Fruit fly (Drosophila melanogaster) whole organism, embryonic: ENCODE results near the gene CG18577.

Experiments
- B-H1 ChIP-seq: fragments of 200-800 bp; sonication (Bioruptor generic); IDR thresholded peaks from 3 replicates; pipeline ENCODE4 v1.3.6; 2022; ENCODE audit warnings: missing biosample characterization, missing genetic modification characterization
- Bdp1 ChIP-seq: fragments of 200-800 bp; sonication (Bioruptor generic); optimal IDR thresholded peaks from 3 replicates; lab custom pipeline; 2016; ENCODE audit warnings: missing biosample characterization, missing genetic modification characterization
- Bgb ChIP-seq: fragments of 200-800 bp; sonication (Bioruptor generic); IDR thresholded peaks from 2 replicates; pipeline ENCODE4 v1.3.6; 2022; ENCODE audit warnings: missing biosample characterization, missing genetic modification characterization; ENCODE audit not compliant: partially characterized antibody
- CG10147 ChIP-seq: fragments of 200-800 bp; sonication (Bioruptor generic); optimal IDR thresholded peaks from 2 replicates; lab custom pipeline; 2019; ENCODE audit warnings: missing biosample characterization, mild to moderate bottlenecking, missing genetic modification characterization, moderate library complexity
- CG10267 ChIP-seq: fragments of 200-800 bp; sonication (Bioruptor generic); optimal IDR thresholded peaks from 2 replicates; lab custom pipeline; 2018; ENCODE audit warnings: missing biosample characterization, mild to moderate bottlenecking, missing genetic modification characterization, moderate library complexity
- CG11247 ChIP-seq: fragments of 200-800 bp; sonication (Bioruptor generic); IDR thresholded peaks from 2 replicates; pipeline ENCODE4 v1.3.6; 2022; ENCODE audit warnings: missing biosample characterization, missing genetic modification characterization
- CG11723 ChIP-seq: fragments of 200-800 bp; sonication (Bioruptor generic); optimal IDR thresholded peaks from 2 replicates; lab custom pipeline; 2017; ENCODE audit warnings: missing biosample characterization, mild to moderate bottlenecking, missing genetic modification characterization
- CG1233 ChIP-seq: fragments of 200-800 bp; sonication (Bioruptor generic); optimal IDR thresholded peaks from 4 replicates; lab custom pipeline; 2018; ENCODE audit warnings: missing biosample characterization, mild to moderate bottlenecking, missing genetic modification characterization
- CG12942 ChIP-seq: fragments of 200-800 bp; sonication (Bioruptor generic); optimal IDR thresholded peaks from 3 replicates; lab custom pipeline; 2016; ENCODE audit warnings: missing biosample characterization, missing genetic modification characterization
- CG14014 ChIP-seq: fragments of 200-800 bp; sonication (Bioruptor generic); IDR thresholded peaks from 2 replicates; pipeline ENCODE4 v1.3.6; 2022; ENCODE audit warnings: missing biosample characterization, missing genetic modification characterization
- CG15601 ChIP-seq: fragments of 200-800 bp; sonication (Bioruptor generic); optimal IDR thresholded peaks from 3 replicates; lab custom pipeline; 2019; ENCODE audit warnings: missing biosample characterization, mild to moderate bottlenecking, missing genetic modification characterization, moderate library complexity
- CG16863 ChIP-seq: fragments of 200-800 bp; sonication (Bioruptor generic); optimal IDR thresholded peaks from 3 replicates; lab custom pipeline; 2016; ENCODE audit warnings: missing biosample characterization, missing genetic modification characterization
- CG17612 ChIP-seq: fragments of 200-800 bp; sonication (Bioruptor generic); IDR thresholded peaks from 2 replicates; pipeline ENCODE4 v1.3.6; 2022; ENCODE audit warnings: missing biosample characterization, missing genetic modification characterization
- CG3163 ChIP-seq: fragments of 200-800 bp; sonication (Bioruptor generic); optimal IDR thresholded peaks from 3 replicates; lab custom pipeline; 2016; ENCODE audit warnings: missing biosample characterization, missing genetic modification characterization
- CG34224 ChIP-seq: fragments of 200-800 bp; sonication (Bioruptor generic); IDR thresholded peaks from 3 replicates; pipeline ENCODE4 v1.3.6; 2022; ENCODE audit warnings: missing biosample characterization, missing genetic modification characterization; ENCODE audit not compliant: partially characterized antibody
- CG3995 ChIP-seq: fragments of 200-800 bp; sonication (Bioruptor generic); optimal IDR thresholded peaks from 3 replicates; lab custom pipeline; 2016; ENCODE audit warnings: missing biosample characterization, missing genetic modification characterization
- CG4360 ChIP-seq: fragments of 200-800 bp; sonication (Bioruptor generic); IDR thresholded peaks from 2 replicates; pipeline ENCODE4 v1.3.6; 2022; ENCODE audit warnings: missing biosample characterization, missing genetic modification characterization
- CG4404 ChIP-seq: fragments of 200-800 bp; sonication (Bioruptor generic); IDR thresholded peaks from 2 replicates; pipeline ENCODE4 v1.3.6; 2022; ENCODE audit warnings: missing biosample characterization, missing genetic modification characterization
- CG4707 ChIP-seq: fragments of 200-800 bp; sonication (Bioruptor generic); optimal IDR thresholded peaks from 2 replicates; lab custom pipeline; 2018; ENCODE audit warnings: missing biosample characterization, mild to moderate bottlenecking, missing genetic modification characterization, moderate library complexity
- CG4730 ChIP-seq: fragments of 200-800 bp; sonication (Bioruptor generic); IDR thresholded peaks from 2 replicates; pipeline ENCODE4 v1.3.6; 2022; ENCODE audit warnings: missing biosample characterization, missing genetic modification characterization
- CG6791 ChIP-seq: fragments of 200-800 bp; sonication (Bioruptor generic); IDR thresholded peaks from 3 replicates; pipeline ENCODE4 v1.3.6; 2022; ENCODE audit warnings: missing biosample characterization, missing genetic modification characterization; ENCODE audit not compliant: partially characterized antibody
- CG7556 ChIP-seq: fragments of 200-800 bp; sonication (Bioruptor generic); optimal IDR thresholded peaks from 2 replicates; lab custom pipeline; 2017; ENCODE audit warnings: missing biosample characterization, mild to moderate bottlenecking, missing genetic modification characterization
- CG7786 ChIP-seq: fragments of 200-800 bp; sonication (Bioruptor generic); optimal IDR thresholded peaks from 2 replicates; lab custom pipeline; 2016; ENCODE audit warnings: missing biosample characterization, missing genetic modification characterization
- CG9932 ChIP-seq: fragments of 200-800 bp; sonication (Bioruptor generic); IDR thresholded peaks from 2 replicates; pipeline ENCODE4 v1.3.6; 2022; ENCODE audit warnings: missing biosample characterization, missing genetic modification characterization
- CHES-1-like ChIP-seq: fragments of 200-800 bp; sonication (Bioruptor generic); optimal IDR thresholded peaks from 2 replicates; lab custom pipeline; 2016; ENCODE audit warnings: missing biosample characterization, missing genetic modification characterization
- CrebB ChIP-seq: fragments of 200-800 bp; sonication (Bioruptor generic); optimal IDR thresholded peaks from 3 replicates; lab custom pipeline; 2018; ENCODE audit warnings: missing biosample characterization, mild to moderate bottlenecking, missing genetic modification characterization
- Dad ChIP-seq: fragments of 200-800 bp; sonication (Bioruptor generic); optimal IDR thresholded peaks from 3 replicates; lab custom pipeline; 2016; ENCODE audit warnings: missing biosample characterization, missing genetic modification characterization
- Ets65A ChIP-seq: fragments of 200-800 bp; sonication (Bioruptor generic); peaks from one replicate; lab custom pipeline; 2016; ENCODE audit warnings: missing biosample characterization, missing genetic modification characterization
- H15 ChIP-seq: fragments of 200-800 bp; sonication (Bioruptor generic); IDR thresholded peaks from 3 replicates; pipeline ENCODE4 v1.3.6; 2022; ENCODE audit warnings: missing biosample characterization, missing genetic modification characterization
- Lim3 ChIP-seq: fragments of 200-800 bp; sonication (Bioruptor generic); IDR thresholded peaks from 2 replicates; pipeline ENCODE4 v1.3.6; 2022; ENCODE audit warnings: missing biosample characterization, missing genetic modification characterization
- Lpt ChIP-seq: fragments of >200 bp; optimal IDR thresholded peaks from 2 replicates; lab custom pipeline; 2018; ENCODE audit warnings: missing biosample characterization, missing genetic modification characterization
- Max ChIP-seq: fragments of 200-800 bp; sonication (Bioruptor generic); optimal IDR thresholded peaks from 2 replicates; lab custom pipeline; 2016; ENCODE audit warnings: missing biosample characterization, mild to moderate bottlenecking, missing genetic modification characterization
- Spps ChIP-seq: fragments of 200-800 bp; sonication (Bioruptor generic); optimal IDR thresholded peaks from 2 replicates; lab custom pipeline; 2018; ENCODE audit warnings: missing biosample characterization, mild to moderate bottlenecking, missing genetic modification characterization
- amos ChIP-seq: fragments of 200-800 bp; sonication (Bioruptor generic); IDR thresholded peaks from 2 replicates; pipeline ENCODE4 v1.3.6; 2022; ENCODE audit warnings: missing biosample characterization, missing genetic modification characterization; ENCODE audit not compliant: partially characterized antibody
- crc ChIP-seq: fragments of 200-800 bp; sonication (Bioruptor generic); optimal IDR thresholded peaks from 2 replicates; lab custom pipeline; 2016; ENCODE audit warnings: missing biosample characterization, missing genetic modification characterization
- dan ChIP-seq: fragments of 200-800 bp; sonication (Bioruptor generic); IDR thresholded peaks from 2 replicates; pipeline ENCODE4 v1.3.6; 2022; ENCODE audit warnings: missing biosample characterization, missing genetic modification characterization
- fru ChIP-seq: fragments of >200 bp; optimal IDR thresholded peaks from 2 replicates; lab custom pipeline; 2017
- gcm ChIP-seq: fragments of 200-800 bp; sonication (Bioruptor generic); optimal IDR thresholded peaks from 2 replicates; lab custom pipeline; 2019; ENCODE audit warnings: missing biosample characterization, mild to moderate bottlenecking, missing genetic modification characterization, moderate library complexity
- gt ChIP-seq: fragments of 200-800 bp; sonication (Bioruptor generic); IDR thresholded peaks from 2 replicates; pipeline ENCODE4 v1.3.6; 2022; ENCODE audit warnings: missing biosample characterization, missing genetic modification characterization
- ind ChIP-seq: fragments of 200-800 bp; sonication (Bioruptor generic); optimal IDR thresholded peaks from 3 replicates; lab custom pipeline; 2016; ENCODE audit warnings: missing biosample characterization, missing genetic modification characterization
- lmd ChIP-seq: fragments of 200-800 bp; sonication (Bioruptor generic); IDR thresholded peaks from 2 replicates; pipeline ENCODE4 v1.3.6; 2022; ENCODE audit warnings: missing biosample characterization, missing genetic modification characterization
- nom ChIP-seq: fragments of 200-800 bp; sonication (Bioruptor generic); optimal IDR thresholded peaks from 2 replicates; lab custom pipeline; 2017; ENCODE audit warnings: missing biosample characterization, missing genetic modification characterization, mild to moderate bottlenecking, moderate library complexity, missing genetic modification reagents
- prd ChIP-seq, 3 experiments: fragments of >200 bp in 2 of 3; fragments of 200-800 bp in 1 of 3; sonication (Bioruptor generic) in 1 of 3; optimal IDR thresholded peaks in 2 of 3; IDR thresholded peaks in 1 of 3; 2 replicates in 2 of 3; 3 replicates in 1 of 3; pipeline versions ENCODE4 v1.3.6 to Lab custom; 2017 to 2022; ENCODE audit warnings: missing biosample characterization in 1 of 3, missing genetic modification characterization in 1 of 3
- repo ChIP-seq: fragments of 200-800 bp; sonication (Bioruptor generic); optimal IDR thresholded peaks from 2 replicates; lab custom pipeline; 2016; ENCODE audit warnings: missing biosample characterization, missing genetic modification characterization
- schlank ChIP-seq: fragments of 200-800 bp; sonication (Bioruptor generic); optimal IDR thresholded peaks from 2 replicates; lab custom pipeline; 2018; ENCODE audit warnings: missing biosample characterization, mild to moderate bottlenecking, missing genetic modification characterization
- slbo ChIP-seq: fragments of 200-800 bp; sonication (Bioruptor generic); IDR thresholded peaks from 2 replicates; pipeline ENCODE4 v1.3.6; 2022; ENCODE audit warnings: missing biosample characterization, missing genetic modification characterization
- slp2 ChIP-seq: fragments of 200-800 bp; sonication (Bioruptor generic); optimal IDR thresholded peaks from 2 replicates; lab custom pipeline; 2016; ENCODE audit warnings: missing biosample characterization, missing genetic modification characterization
- trem ChIP-seq: fragments of 200-800 bp; optimal IDR thresholded peaks from 3 replicates; lab custom pipeline; 2019; ENCODE audit warnings: missing biosample characterization, mild to moderate bottlenecking, missing genetic modification characterization, moderate library complexity
- vfl ChIP-seq: fragments of 200-800 bp; sonication (Bioruptor generic); optimal IDR thresholded peaks from 2 replicates; lab custom pipeline; 2016; ENCODE audit warnings: missing biosample characterization, missing genetic modification characterization
- z ChIP-seq: fragments of 200-800 bp; sonication (Bioruptor generic); IDR thresholded peaks from 3 replicates; pipeline ENCODE4 v1.3.6; 2022; ENCODE audit warnings: missing biosample characterization, missing genetic modification characterization

Gene CG18577

DNA sequence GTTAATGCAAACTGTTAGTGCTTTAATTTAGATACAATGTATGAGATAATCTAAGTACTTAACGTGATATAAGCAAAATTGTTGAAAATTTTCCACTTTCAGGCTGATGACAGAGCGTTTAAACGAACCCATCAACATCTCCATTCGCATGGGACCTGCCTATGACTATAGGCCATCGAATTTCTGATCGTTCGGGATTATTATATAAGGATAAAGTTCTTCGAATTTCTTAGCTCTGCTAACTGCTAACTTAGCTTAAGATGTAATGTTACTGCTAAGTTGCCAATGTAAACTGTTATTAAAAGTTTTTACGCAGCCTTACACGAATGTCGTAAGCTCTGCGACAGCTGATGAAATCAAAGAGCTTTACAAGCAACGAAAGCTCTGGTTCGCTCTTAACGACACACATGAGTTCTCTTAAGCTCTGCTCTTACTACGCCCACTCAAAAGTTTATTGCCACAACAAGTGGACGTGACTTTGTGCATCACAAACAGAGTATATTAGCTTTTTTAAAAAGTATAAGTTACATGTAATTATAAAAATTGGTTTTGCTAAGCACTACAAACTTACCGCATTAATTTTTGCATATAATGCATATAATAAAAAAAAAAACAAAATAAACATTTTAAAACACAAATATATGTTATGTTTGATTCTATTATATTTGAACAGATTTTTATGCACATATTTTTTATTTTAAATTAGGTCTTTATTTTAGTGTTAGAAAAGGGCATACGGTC, 926 bp downstream of the CG18577 start (continued):
- TF ChIP-seq CG3163 (peak; percentile 97), CG7786 (GFP tag; lab: Kevin White, UChicago) (peak; percentile 86), CG3995 (GFP tag; lab: Kevin White, UChicago) (peak; percentile 81), CG15601 (tag; lab: Kevin White, UChicago) (peak; percentile 98), CG12942 (GFP tag; lab: Kevin White, UChicago) (peak; percentile 95), trem (tag; lab: Kevin White, UChicago) (peak; percentile 86), schlank (tag; lab: Kevin White, UChicago) (peak; percentile 89), Dad (GFP tag; lab: Kevin White, UChicago) (peak; percentile 95), B-H1 (GFP tag; lab: Robert Waterston, UW) (peak; percentile 98), fru (lab: Kevin White, UChicago) (no peak), CG1233 (GFP tag; lab: Kevin White, UChicago) (peak; percentile 99), Spps (tag; lab: Kevin White, UChicago) (peak; percentile 94), CG4360 (GFP tag; lab: Robert Waterston, UW) (peak; percentile 70), H15 (GFP tag; lab: Robert Waterston, UW) (peak; percentile 97), repo (GFP tag; lab: Kevin White, UChicago) (peak; percentile 65), CHES-1-like (GFP tag; lab: Kevin White, UChicago) (peak; percentile 85), lmd (GFP tag; lab: Robert Waterston, UW) (peak; percentile 99), CG4730 (GFP tag; lab: Robert Waterston, UW) (peak; percentile 97), CG16863 (peak; percentile 88), z (GFP tag; lab: Robert Waterston, UW) (0 out of 3 replicates have a peak, but pooled peaks have one; percentile 35), gt (GFP tag; lab: Robert Waterston, UW) (peak; percentile 96), vfl (GFP tag; lab: Kevin White, UChicago) (peak; percentile 76), CG11247 (GFP tag; lab: Robert Waterston, UW) (peak; percentile 97), ind (GFP tag; lab: Kevin White, UChicago) (peak; percentile 98), CrebB (tag; lab: Kevin White, UChicago) (peak; percentile 95), CG14014 (peak; percentile 98), CG9932 (GFP tag; lab: Robert Waterston, UW) (peak; percentile 98), Max (peak; percentile 97), CG4707 (GFP tag; lab: Kevin White, UChicago) (peak; percentile 82), crc (peak; percentile 65), Bdp1 (GFP tag; lab: Kevin White, UChicago) (peak; percentile 80), CG34224 (GFP tag; lab: Robert Waterston, UW) (no peak), amos (GFP tag; lab: Robert Waterston, UW) (no peak; the same call in 1 of the 2 replicates), CG10147 (GFP tag; lab: Kevin White, UChicago) (peak; percentile 99), nom (peak; percentile 89), CG7556 (GFP tag; lab: Kevin White, UChicago) (peak; percentile 100), Bgb (GFP tag; lab: Robert Waterston, UW) (peak; percentile 51; the same call in 1 of the 2 replicates), CG6791 (GFP tag; lab: Robert Waterston, UW) (no peak), gcm (GFP tag; lab: Kevin White, UChicago) (peak; percentile 97), CG11723 (peak; percentile 96), Ets65A (GFP tag; lab: Kevin White, UChicago) (peak; percentile 99), CG10267 (tag; lab: Kevin White, UChicago) (peak; percentile 96), slp2 (GFP tag; lab: Kevin White, UChicago) (peak; percentile 95), Lim3 (GFP tag; lab: Robert Waterston, UW) (peak; percentile 96), Lpt (no peak), prd (optimal IDR thresholded peaks at IDR 0.05; lab: Kevin White, UChicago) (no peak), prd (GFP tag; IDR thresholded peaks at IDR 0.05; lab: Robert Waterston, UW) (peak; percentile 98), slbo (GFP tag; lab: Robert Waterston, UW) (peak; percentile 99), CG17612 (GFP tag; lab: Robert Waterston, UW) (peak; percentile 95), dan (GFP tag; lab: Robert Waterston, UW) (peak; percentile 64; the same call in 1 of the 2 replicates), CG4404 (GFP tag; lab: Robert Waterston, UW) (peak; percentile 97)
